Worm (Caenorhabditis elegans): Measurements from ENCODE around the gene ZK507.1.

DNA sequence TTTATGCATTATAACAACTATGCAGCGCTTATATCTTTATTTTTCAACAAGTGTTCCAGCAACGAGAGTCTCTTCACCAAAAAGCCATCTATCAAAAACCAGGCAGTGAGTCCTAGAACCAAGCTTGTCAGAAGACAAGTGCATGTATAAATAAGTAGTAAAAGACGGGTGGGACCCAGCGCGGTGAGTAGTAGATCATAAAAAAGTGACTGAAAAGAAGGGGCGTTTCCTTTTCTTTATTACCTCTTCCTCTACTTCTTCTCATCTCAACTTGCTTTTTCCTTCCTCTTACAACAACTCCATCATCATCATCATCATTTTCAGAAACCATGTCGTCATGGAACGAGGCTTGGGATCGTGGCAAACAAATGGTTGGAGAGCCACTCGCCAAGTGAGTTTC is 35.5 kb upstream of the ZK507.1 start, which contains the start of gene eat-4:
- no peak for TF ChIP-seq dao-5 (tag; optimal IDR thresholded peaks at IDR 0.05)
- TF ChIP-seq W03F9.2 (tag; optimal IDR thresholded peaks at IDR 0.05), result no peak
- TF ChIP-seq him-1 (tag; optimal IDR thresholded peaks at IDR 0.05), result no peak
